Fruit fly (Drosophila melanogaster): ENCODE measurements around the gene path.

dm6 chr3L:9460775-9461491 lies 44.2 kb downstream of the path start, which contains the start of the genes CG3434 and CG44838:
- TF ChIP-seq psq (optimal IDR thresholded peaks at IDR 0.05) (no peak), usp (GFP tag; optimal IDR thresholded peaks at IDR 0.05) (no peak), CG8478 (optimal IDR thresholded peaks at IDR 0.05) (no peak), pan (optimal IDR thresholded peaks at IDR 0.05) (no peak)
